Fruit fly (Drosophila melanogaster): ENCODE measurements around the gene mRpL51.

DNA sequence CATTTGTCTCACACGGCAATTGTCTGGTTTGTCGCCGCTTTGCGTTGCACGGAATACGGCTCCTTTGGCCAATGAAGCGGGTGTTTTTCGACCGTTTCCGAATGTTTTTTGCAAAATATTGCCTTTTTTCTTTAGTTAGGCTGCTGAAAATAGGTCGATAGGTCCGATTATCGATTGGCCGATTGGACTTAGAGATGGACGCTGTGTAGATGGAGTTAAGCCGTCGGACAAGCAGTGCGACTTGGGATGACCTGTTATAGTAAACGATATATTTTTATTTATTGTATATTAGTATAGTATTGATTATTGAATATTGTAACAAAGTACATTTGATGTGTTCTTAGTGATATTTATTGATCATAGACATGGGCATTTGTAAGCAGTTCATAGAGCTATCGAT, 11.1 kb upstream of the mRpL51 start, which contains the start of the genes lmgA and lmgB:
- TF ChIP-seq ttk (optimal IDR thresholded peaks at IDR 0.05) (no peak), Myc (optimal IDR thresholded peaks at IDR 0.05) (no peak)
